Worm (Caenorhabditis elegans): ENCODE measurements around the gene yju-2.

- TF ChIP-seq sptf-2 (GFP tag; optimal IDR thresholded peaks at IDR 0.05) (no peak), F39B2.1 (GFP tag; IDR thresholded peaks at IDR 0.05) (no peak), ama-1 (optimal IDR thresholded peaks at IDR 0.05) (no peak), ama-1 (GFP tag; optimal IDR thresholded peaks at IDR 0.05) (no peak), nfya-1 (tag; optimal IDR thresholded peaks at IDR 0.05; ENCODE audit: borderline replicate concordance, insufficient read depth) (no peak)
Measured at ce11 chrIII:7165276-7165675, 18.9 kb upstream of the yju-2 start.
